Worm (Caenorhabditis elegans) whole organism, late embryonic: ENCODE data around the gene marc-1.

Experiments used
- C08G9.2 ChIP-seq: sonication (generic microtip); optimal IDR thresholded peaks from 2 replicates; lab custom pipeline; 2016; ENCODE audit warnings: mild to moderate bottlenecking, missing genetic modification characterization, moderate library complexity, missing compliant biosample characterization
- T23F11.4 ChIP-seq: fragments of 200-800 bp; sonication (Bioruptor generic); optimal IDR thresholded peaks from 2 replicates; lab custom pipeline; 2018; ENCODE audit warnings: mild to moderate bottlenecking, missing genetic modification characterization, missing compliant biosample characterization
- ahr-1 ChIP-seq: sonication (generic microtip); optimal IDR thresholded peaks from 2 replicates; lab custom pipeline; 2016; ENCODE audit warnings: missing genetic modification characterization, missing compliant biosample characterization
- ceh-14 ChIP-seq: sonication (generic microtip); optimal IDR thresholded peaks from 2 replicates; lab custom pipeline; 2016; ENCODE audit warnings: missing genotype, missing genetic modification characterization, missing compliant biosample characterization
- ceh-19 ChIP-seq: fragments of 200-800 bp; sonication (Bioruptor generic); optimal IDR thresholded peaks from 2 replicates; lab custom pipeline; 2018; ENCODE audit warnings: mild to moderate bottlenecking, missing genetic modification characterization, missing compliant biosample characterization
- ceh-2 ChIP-seq: sonication (generic microtip); optimal IDR thresholded peaks from 2 replicates; lab custom pipeline; 2016; ENCODE audit warnings: missing genotype, missing genetic modification characterization, missing compliant biosample characterization
- ceh-30 ChIP-seq: fragments of 150-350 bp; optimal IDR thresholded peaks from 2 replicates; lab custom pipeline; 2014; ENCODE audit warnings: missing biosample characterization, missing genetic modification characterization
- ceh-34 ChIP-seq: sonication (generic microtip); optimal IDR thresholded peaks from 2 replicates; lab custom pipeline; 2016; ENCODE audit warnings: mild to moderate bottlenecking, missing genetic modification characterization, missing compliant biosample characterization
- ceh-45 ChIP-seq: fragments of 200-800 bp; sonication (Bioruptor generic); IDR thresholded peaks from 2 replicates; pipeline ENCODE4 v1.3.6; 2022; ENCODE audit warnings: missing genetic modification reagents, missing genetic modification characterization, missing compliant biosample characterization
- ceh-48 ChIP-seq: sonication (generic microtip); optimal IDR thresholded peaks from 2 replicates; lab custom pipeline; 2016; ENCODE audit warnings: missing genetic modification characterization, inconsistent platforms, missing compliant biosample characterization
- dmd-4 ChIP-seq: sonication (generic microtip); optimal IDR thresholded peaks from 2 replicates; lab custom pipeline; 2016; ENCODE audit warnings: borderline replicate concordance, missing genetic modification characterization, missing compliant biosample characterization
- elt-4 ChIP-seq: sonication (generic microtip); optimal IDR thresholded peaks from 2 replicates; lab custom pipeline; 2016; ENCODE audit warnings: missing genetic modification characterization, missing compliant biosample characterization
- ets-4 ChIP-seq: sonication (generic microtip); optimal IDR thresholded peaks from 2 replicates; lab custom pipeline; 2016; ENCODE audit warnings: missing genetic modification characterization, missing compliant biosample characterization
- fkh-10 ChIP-seq: fragments of 150-350 bp; optimal IDR thresholded peaks from 2 replicates; lab custom pipeline; 2014; ENCODE audit warnings: missing biosample characterization, missing genetic modification reagents, missing genetic modification characterization
- fkh-6 ChIP-seq: sonication (generic microtip); optimal IDR thresholded peaks from 2 replicates; lab custom pipeline; 2016; ENCODE audit warnings: missing genetic modification characterization, missing compliant biosample characterization
- hlh-15 ChIP-seq: sonication (generic microtip); optimal IDR thresholded peaks from 2 replicates; lab custom pipeline; 2016; ENCODE audit warnings: missing genetic modification characterization, missing compliant biosample characterization
- hlh-30 ChIP-seq: sonication (generic microtip); optimal IDR thresholded peaks from 2 replicates; lab custom pipeline; 2017; ENCODE audit warnings: antibody characterized with exemption, missing genetic modification characterization, missing compliant biosample characterization; ENCODE audit not compliant: insufficient read depth
- mec-3 ChIP-seq: sonication (generic microtip); optimal IDR thresholded peaks from 2 replicates; lab custom pipeline; 2016; ENCODE audit warnings: borderline replicate concordance, missing genetic modification characterization, missing compliant biosample characterization
- nfya-1 ChIP-seq: sonication (generic microtip); optimal IDR thresholded peaks from 2 replicates; lab custom pipeline; 2017; ENCODE audit warnings: missing genetic modification characterization, mild to moderate bottlenecking, missing compliant biosample characterization, antibody characterized with exemption, moderate library complexity
- nhr-11 ChIP-seq: fragments of 150-350 bp; optimal IDR thresholded peaks from 2 replicates; lab custom pipeline; 2014; ENCODE audit warnings: missing biosample characterization, missing genetic modification characterization
- npax-4 ChIP-seq: sonication (generic microtip); optimal IDR thresholded peaks from 2 replicates; lab custom pipeline; 2016; ENCODE audit warnings: missing genetic modification characterization, missing compliant biosample characterization
- odd-2 ChIP-seq: sonication (generic microtip); optimal IDR thresholded peaks from 2 replicates; lab custom pipeline; 2017; ENCODE audit warnings: antibody characterized with exemption, mild to moderate bottlenecking, missing genetic modification characterization, missing compliant biosample characterization
- pat-9 ChIP-seq: fragments of 200-800 bp; sonication (Bioruptor generic); optimal IDR thresholded peaks from 2 replicates; lab custom pipeline; 2018; ENCODE audit warnings: mild to moderate bottlenecking, missing genetic modification characterization, moderate library complexity, missing compliant biosample characterization
- pax-1 ChIP-seq: fragments of 150-350 bp; optimal IDR thresholded peaks from 2 replicates; lab custom pipeline; 2014; ENCODE audit warnings: missing biosample characterization, missing genetic modification characterization
- pha-2 ChIP-seq: sonication (generic microtip); optimal IDR thresholded peaks from 2 replicates; lab custom pipeline; 2017; ENCODE audit warnings: mild to moderate bottlenecking, missing genetic modification characterization, missing compliant biosample characterization
- pha-4 ChIP-seq: fragments of 150-350 bp; optimal IDR thresholded peaks from 2 replicates; lab custom pipeline; 2018; ENCODE audit warnings: missing biosample characterization, missing genetic modification reagents, missing genetic modification characterization
- pqm-1 ChIP-seq: sonication (generic microtip); optimal IDR thresholded peaks from 2 replicates; lab custom pipeline; 2016; ENCODE audit warnings: missing genetic modification characterization, missing compliant biosample characterization
- pros-1 ChIP-seq: fragments of 150-350 bp; optimal IDR thresholded peaks from 2 replicates; lab custom pipeline; 2014; ENCODE audit warnings: missing biosample characterization, missing genetic modification reagents, missing genetic modification characterization
- ref-2 ChIP-seq: sonication (generic microtip); optimal IDR thresholded peaks from 2 replicates; lab custom pipeline; 2016; ENCODE audit warnings: missing genetic modification characterization, missing compliant biosample characterization
- sdc-2 ChIP-seq: sonication (generic microtip); optimal IDR thresholded peaks from 2 replicates; lab custom pipeline; 2016; ENCODE audit warnings: missing genotype, missing genetic modification characterization, missing compliant biosample characterization
- tbx-2 ChIP-seq: sonication (generic microtip); optimal IDR thresholded peaks from 2 replicates; lab custom pipeline; 2016; ENCODE audit warnings: missing genetic modification characterization, missing compliant biosample characterization
- ttx-3 ChIP-seq: sonication (generic microtip); optimal IDR thresholded peaks from 2 replicates; lab custom pipeline; 2016; ENCODE audit warnings: missing genetic modification reagents, missing genetic modification characterization, missing compliant biosample characterization
- unc-42 ChIP-seq: sonication (generic microtip); optimal IDR thresholded peaks from 2 replicates; lab custom pipeline; 2016; ENCODE audit warnings: missing genotype, missing genetic modification characterization, missing compliant biosample characterization
- unc-86 ChIP-seq: sonication (generic microtip); optimal IDR thresholded peaks from 2 replicates; lab custom pipeline; 2016; ENCODE audit warnings: missing genetic modification characterization, missing compliant biosample characterization
- ztf-16 ChIP-seq: sonication (generic microtip); optimal IDR thresholded peaks from 2 replicates; lab custom pipeline; 2017; ENCODE audit warnings: missing genetic modification characterization, missing compliant biosample characterization

marc-1 gene

DNA sequence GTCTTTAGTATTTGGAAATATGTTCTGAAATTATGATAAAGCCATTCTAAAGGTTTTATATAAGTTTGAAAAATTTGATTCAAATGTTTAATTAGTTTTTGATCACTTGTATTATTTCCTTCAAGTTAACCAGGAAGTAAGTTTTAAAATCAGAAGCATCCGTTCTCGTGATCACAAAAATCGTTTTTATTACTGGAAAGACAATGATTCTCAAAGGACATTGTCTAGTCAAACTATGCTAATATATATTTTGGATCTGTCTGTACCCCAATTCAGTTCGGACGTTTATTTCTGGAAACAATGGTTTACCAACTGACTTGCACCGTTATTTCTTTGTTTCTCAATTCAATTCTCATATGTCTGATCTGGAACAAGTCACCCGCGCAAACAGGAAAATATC lies 23.1 kb upstream of the marc-1 start, which contains the start of gene str-188:
str-188 (plus strand) TSS at position 301 of the 400 bp plus-strand sequence.
- TF ChIP-seq ceh-14 (tag; lab: Kevin White, UChicago) = no peak
- no peak for TF ChIP-seq C08G9.2 (tag; lab: Kevin White, UChicago)
- TF ChIP-seq pat-9 (tag; lab: Kevin White, UChicago) = no peak
- no peak for TF ChIP-seq odd-2 (tag; lab: Kevin White, UChicago)
- no peak for TF ChIP-seq ceh-48 (tag; lab: Kevin White, UChicago)
- TF ChIP-seq ahr-1 (tag; lab: Kevin White, UChicago) = no peak
- no peak for TF ChIP-seq fkh-10 (GFP tag; lab: Kevin White, UChicago)
- no peak for TF ChIP-seq nhr-11 (tag; lab: Kevin White, UChicago)
- no peak for TF ChIP-seq ceh-19 (GFP tag; lab: Kevin White, UChicago)
- no peak for TF ChIP-seq ztf-16 (tag; lab: Kevin White, UChicago)
- no peak for TF ChIP-seq ceh-45 (GFP tag; lab: Robert Waterston, UW)
- no peak for TF ChIP-seq fkh-6
- no peak for TF ChIP-seq hlh-15 (tag; lab: Kevin White, UChicago)
- no peak for TF ChIP-seq pha-4 (tag; lab: Kevin White, UChicago)
- TF ChIP-seq npax-4 (tag; lab: Kevin White, UChicago) = no peak
- TF ChIP-seq T23F11.4 (GFP tag; lab: Kevin White, UChicago) = no peak

DNA sequence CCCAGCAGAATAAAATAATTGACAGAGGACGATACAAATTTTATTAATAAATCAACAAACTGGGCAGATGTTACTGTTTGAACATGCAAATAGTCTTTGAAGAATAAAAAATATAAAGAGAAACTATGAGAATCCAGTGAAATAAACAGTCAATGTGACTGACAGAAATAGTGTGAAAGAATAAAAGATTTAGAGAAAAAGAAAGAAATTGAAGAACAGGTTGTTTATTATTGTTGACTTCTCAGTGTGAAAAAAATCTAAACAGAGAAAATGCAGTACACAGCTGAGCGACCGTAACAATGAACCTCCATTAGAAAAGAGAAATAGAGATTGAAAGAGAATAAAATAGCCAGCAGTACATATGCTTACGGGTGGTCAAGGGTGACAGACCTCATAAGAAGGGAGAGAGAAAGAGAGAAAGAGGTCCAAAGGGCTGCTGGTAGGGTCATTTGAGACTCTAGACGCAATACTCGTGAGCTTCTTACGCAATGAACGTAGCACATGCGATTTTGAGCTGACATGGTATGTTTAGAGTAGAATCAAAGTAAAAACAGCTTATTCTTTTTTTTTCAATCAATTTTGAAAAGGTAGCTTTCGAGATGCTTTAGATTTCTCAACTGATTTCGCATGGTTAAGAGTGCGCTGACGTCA lies 15.4 kb upstream of the marc-1 start, which contains the start of gene slcr-46.3:
slcr-46.3 (minus strand) TSS at position 86 of the 651 bp plus-strand sequence.
- TF ChIP-seq pax-1 (peak; percentile 77), pqm-1 (no peak), T23F11.4 (GFP tag; lab: Kevin White, UChicago) (no peak), nfya-1 (tag; lab: Kevin White, UChicago) (peak; percentile 13), ceh-19 (GFP tag; lab: Kevin White, UChicago) (no peak), ref-2 (tag; lab: Kevin White, UChicago) (peak; percentile 36), odd-2 (tag; lab: Kevin White, UChicago) (no peak), tbx-2 (tag; lab: Kevin White, UChicago) (peak; percentile 12), ceh-48 (tag; lab: Kevin White, UChicago) (no peak), ceh-34 (peak; percentile 50), hlh-30 (tag; lab: Kevin White, UChicago) (peak; percentile 27), C08G9.2 (tag; lab: Kevin White, UChicago) (no peak)

DNA sequence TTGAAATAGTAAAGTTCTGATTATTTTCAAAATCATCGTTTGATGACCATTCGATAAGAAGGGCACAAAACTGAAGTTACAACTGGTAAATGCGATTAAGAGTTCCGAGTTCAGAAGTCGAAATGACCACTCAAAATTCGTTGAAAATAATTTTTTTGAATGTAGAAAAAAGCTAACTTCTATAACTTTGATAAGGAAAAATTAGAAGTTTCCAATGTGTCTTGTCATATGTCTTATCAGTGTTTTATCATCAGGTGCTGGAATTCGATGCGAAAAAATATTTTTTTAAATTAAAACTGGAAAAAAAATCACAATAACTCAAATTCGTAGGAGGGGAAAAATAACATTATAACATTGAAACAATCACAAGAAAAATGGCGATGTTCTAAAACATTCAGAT lies 13.8 kb upstream of the marc-1 start:
- TF ChIP-seq dmd-4 (tag; lab: Kevin White, UChicago) (no peak), T23F11.4 (GFP tag; lab: Kevin White, UChicago) (no peak), ceh-19 (GFP tag; lab: Kevin White, UChicago) (no peak), mec-3 (tag; lab: Kevin White, UChicago) (no peak), ttx-3 (tag; lab: Kevin White, UChicago) (no peak), ztf-16 (tag; lab: Kevin White, UChicago) (no peak), pqm-1 (no peak), unc-42 (no peak), pros-1 (no peak), unc-86 (tag; lab: Kevin White, UChicago) (no peak), ceh-30 (tag; lab: Kevin White, UChicago) (no peak), fkh-10 (GFP tag; lab: Kevin White, UChicago) (no peak), pha-2 (no peak), ets-4 (tag; lab: Kevin White, UChicago) (no peak), elt-4 (tag; lab: Kevin White, UChicago) (no peak), ceh-48 (tag; lab: Kevin White, UChicago) (no peak), pat-9 (tag; lab: Kevin White, UChicago) (no peak), sdc-2 (tag; lab: Kevin White, UChicago) (no peak), ceh-2 (no peak)
